Fruit fly (Drosophila melanogaster) whole organism, pupa: ENCODE data around the gene CG9663.

Source experiments
- CG10348 ChIP-seq: fragments of 200-800 bp; sonication (Bioruptor generic); IDR thresholded peaks from 2 replicates; pipeline ENCODE4 v1.3.6; 2022; ENCODE audit warnings: missing biosample characterization, missing genetic modification characterization
- CG12605 ChIP-seq: fragments of 200-800 bp; sonication (Bioruptor generic); IDR thresholded peaks from 2 replicates; pipeline ENCODE4 v1.3.6; 2022; ENCODE audit warnings: missing biosample characterization, missing genetic modification characterization
- CG13204 ChIP-seq: fragments of 200-800 bp; sonication (Bioruptor generic); optimal IDR thresholded peaks from 2 replicates; lab custom pipeline; 2018; ENCODE audit warnings: missing biosample characterization, mild to moderate bottlenecking, missing genetic modification characterization, moderate library complexity
- CG14655 ChIP-seq: fragments of 200-800 bp; sonication (Bioruptor generic); optimal IDR thresholded peaks from 3 replicates; lab custom pipeline; 2017; ENCODE audit warnings: mild to moderate bottlenecking, missing biosample characterization, missing genetic modification reagents, missing genetic modification characterization
- CG15710 ChIP-seq: fragments of 200-800 bp; sonication (Bioruptor generic); optimal IDR thresholded peaks from 2 replicates; lab custom pipeline; 2018; ENCODE audit warnings: missing biosample characterization, mild to moderate bottlenecking, missing genetic modification characterization, moderate library complexity
- CG17806 ChIP-seq: fragments of 200-800 bp; sonication (Bioruptor generic); optimal IDR thresholded peaks from 2 replicates; lab custom pipeline; 2018; ENCODE audit warnings: missing biosample characterization, mild to moderate bottlenecking, missing genetic modification characterization, moderate library complexity
- CG32121 ChIP-seq: fragments of 200-800 bp; sonication (Bioruptor generic); IDR thresholded peaks from 2 replicates; pipeline ENCODE4 v1.3.6; 2022; ENCODE audit warnings: missing biosample characterization, missing genetic modification characterization
- CG34367 ChIP-seq: fragments of 200-800 bp; sonication (Bioruptor generic); optimal IDR thresholded peaks from 2 replicates; lab custom pipeline; 2018; ENCODE audit warnings: missing biosample characterization, mild to moderate bottlenecking, missing genetic modification characterization
- CG4496 ChIP-seq: fragments of 200-800 bp; sonication (Bioruptor generic); IDR thresholded peaks from 3 replicates; pipeline ENCODE4 v1.3.6; 2022; ENCODE audit warnings: missing biosample characterization, missing genetic modification characterization
- CG8159 ChIP-seq: fragments of 200-800 bp; sonication (Bioruptor generic); optimal IDR thresholded peaks from 3 replicates; lab custom pipeline; 2018; ENCODE audit warnings: missing biosample characterization, mild to moderate bottlenecking, missing genetic modification characterization, moderate library complexity
- CG8301 ChIP-seq: fragments of 200-800 bp; sonication (Bioruptor generic); optimal IDR thresholded peaks from 2 replicates; lab custom pipeline; 2018; ENCODE audit warnings: missing biosample characterization, mild to moderate bottlenecking, missing genetic modification characterization
- CG9948 ChIP-seq: fragments of 200-800 bp; sonication (Bioruptor generic); optimal IDR thresholded peaks from 2 replicates; lab custom pipeline; 2018; ENCODE audit warnings: missing biosample characterization, mild to moderate bottlenecking, missing genetic modification characterization, moderate library complexity
- D1 ChIP-seq: fragments of 200-800 bp; sonication (Bioruptor generic); optimal IDR thresholded peaks from 2 replicates; lab custom pipeline; 2018; ENCODE audit warnings: missing biosample characterization, mild to moderate bottlenecking, missing genetic modification characterization, moderate library complexity
- EcR ChIP-seq: fragments of 200-800 bp; sonication (Bioruptor generic); optimal IDR thresholded peaks from 3 replicates; lab custom pipeline; 2019; ENCODE audit warnings: missing biosample characterization, missing genetic modification characterization, mild to moderate bottlenecking, moderate library complexity, missing genetic modification reagents
- Ets98B ChIP-seq: fragments of 200-800 bp; sonication (Bioruptor generic); IDR thresholded peaks from 2 replicates; pipeline ENCODE4 v1.3.6; 2022; ENCODE audit warnings: missing biosample characterization, missing genetic modification characterization
- Pif1A ChIP-seq: fragments of 200-800 bp; sonication (Bioruptor generic); optimal IDR thresholded peaks from 3 replicates; lab custom pipeline; 2016; ENCODE audit warnings: missing biosample characterization, missing genetic modification characterization
- Pif1B ChIP-seq: fragments of 200-800 bp; sonication (Bioruptor generic); optimal IDR thresholded peaks from 3 replicates; lab custom pipeline; 2016; ENCODE audit warnings: missing biosample characterization, missing genetic modification characterization
- Snoo ChIP-seq: fragments of 200-800 bp; sonication (Bioruptor generic); optimal IDR thresholded peaks from 3 replicates; lab custom pipeline; 2017; ENCODE audit warnings: missing biosample characterization, mild to moderate bottlenecking, missing genetic modification characterization, inconsistent platforms
- fd96Ca ChIP-seq: fragments of 200-800 bp; sonication (Bioruptor generic); IDR thresholded peaks from 3 replicates; pipeline ENCODE4 v1.3.6; 2022; ENCODE audit warnings: missing biosample characterization, missing genetic modification characterization
- gl ChIP-seq: fragments of 200-800 bp; sonication (Bioruptor generic); optimal IDR thresholded peaks from 2 replicates; lab custom pipeline; 2018; ENCODE audit warnings: missing biosample characterization, mild to moderate bottlenecking, missing genetic modification characterization
- rn ChIP-seq: fragments of 200-800 bp; sonication (Bioruptor generic); IDR thresholded peaks from 2 replicates; pipeline ENCODE4 v1.3.6; 2022; ENCODE audit warnings: missing biosample characterization, missing genetic modification characterization

CG9663 gene

DNA sequence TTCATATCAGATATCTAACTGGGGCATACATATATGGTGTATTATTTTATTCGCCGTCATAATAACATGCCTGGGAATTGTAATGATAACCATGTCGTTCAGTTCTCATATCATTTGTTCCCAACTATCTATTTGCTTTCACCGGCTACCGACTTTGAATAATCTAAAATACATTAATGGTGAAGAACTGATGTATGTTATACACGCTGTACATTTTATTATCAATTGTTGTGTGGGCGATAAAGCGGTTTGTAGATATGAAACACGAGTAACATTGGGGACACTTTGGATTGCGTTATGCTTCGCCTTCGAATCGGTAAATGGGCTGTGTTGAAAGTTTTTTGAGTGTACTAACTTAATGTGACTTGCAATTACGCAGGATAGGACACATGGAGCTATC, 3.8 kb downstream of the CG9663 start:
- TF ChIP-seq gl (tag; lab: Kevin White, UChicago) (no peak), CG34367 (no peak), CG8159 (tag; lab: Kevin White, UChicago) (no peak), EcR (GFP tag; lab: Kevin White, UChicago) (no peak), CG9948 (tag; lab: Kevin White, UChicago) (no peak), D1 (tag; lab: Kevin White, UChicago) (no peak)

DNA sequence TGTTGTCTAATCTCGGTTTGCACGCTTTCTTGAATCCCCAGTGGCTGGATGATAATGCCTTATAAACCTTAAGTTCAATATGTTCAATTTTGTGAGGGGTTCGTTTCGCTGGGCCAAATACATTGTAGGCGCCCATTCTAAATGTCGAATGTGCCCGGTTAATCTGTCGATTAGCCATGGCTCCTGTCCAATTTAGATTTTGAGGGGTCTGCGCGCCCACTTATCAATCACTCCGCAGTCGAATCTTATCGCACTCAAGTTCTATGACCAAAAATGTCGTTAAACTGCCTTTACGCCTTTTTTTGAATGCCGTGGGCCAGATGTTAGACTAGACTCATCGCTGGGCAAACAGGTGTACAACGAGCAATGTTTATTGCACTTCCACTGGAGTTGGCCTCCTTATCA, 4.9 kb downstream of the CG9663 start:
- no peak for TF ChIP-seq CG4496 (GFP tag; lab: Robert Waterston, UW)
- no peak for TF ChIP-seq CG9948 (tag; lab: Kevin White, UChicago)

DNA sequence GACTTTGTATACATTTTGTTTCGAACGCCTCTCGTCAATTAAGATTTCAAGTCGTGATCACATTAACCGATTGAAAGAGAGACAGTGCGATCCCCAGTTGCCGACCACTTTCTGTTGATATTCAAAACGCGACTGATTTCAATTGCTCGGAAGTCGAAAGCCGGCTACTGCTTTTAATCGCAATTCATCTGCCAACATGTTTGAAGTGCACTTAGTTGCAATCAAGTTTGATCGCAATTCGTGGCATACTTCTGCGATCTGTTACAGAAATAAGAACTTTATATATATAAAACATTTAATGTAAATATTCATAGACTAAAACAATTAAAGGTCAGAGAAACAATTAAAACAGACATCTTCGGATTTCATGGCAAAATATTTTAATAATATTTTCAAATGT, 8.4 kb downstream of the CG9663 start, which contains the start of gene CG9664:
Gene CG9664, minus strand, starts transcription at position 135 of the 400 bp plus-strand sequence.
- TF ChIP-seq CG4496 (GFP tag; lab: Robert Waterston, UW): peak; percentile 46; the same call in 1 of the 3 replicates
- TF ChIP-seq CG13204: no peak
- TF ChIP-seq gl (tag; lab: Kevin White, UChicago): no peak
- no peak for TF ChIP-seq Ets98B (GFP tag; lab: Robert Waterston, UW)
- no peak for TF ChIP-seq CG10348 (GFP tag; lab: Robert Waterston, UW)

DNA sequence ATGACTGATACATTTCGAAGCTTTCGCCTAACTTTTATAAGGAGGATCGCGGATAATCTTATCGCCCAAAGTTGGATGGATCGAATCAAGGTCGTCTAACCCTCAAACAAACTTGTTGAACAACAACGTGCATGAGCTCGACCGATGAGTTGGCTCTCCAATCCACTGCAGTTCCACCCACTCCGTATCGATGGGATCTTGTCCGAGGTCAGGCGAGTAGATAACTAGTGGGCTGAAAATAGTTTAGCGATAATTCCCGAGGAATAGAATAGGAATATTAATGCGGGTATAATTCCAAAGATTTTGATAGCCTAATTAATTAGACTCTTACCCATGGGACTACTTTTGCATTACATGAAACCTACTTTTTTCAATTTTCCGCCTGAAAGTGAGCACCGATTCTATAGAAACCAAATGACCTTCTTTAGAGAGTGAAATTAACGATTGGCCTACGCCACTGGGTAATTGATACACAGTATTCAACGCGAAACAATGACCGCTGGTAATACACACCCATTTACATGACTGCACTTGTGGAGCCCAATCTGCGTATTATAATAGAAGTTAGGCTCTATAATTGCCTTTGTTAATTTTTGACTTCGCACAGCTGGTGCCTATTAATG, 9.1 kb downstream of the CG9663 start:
- TF ChIP-seq rn (no peak), CG15710 (no peak), CG17806 (no peak), fd96Ca (GFP tag; lab: Robert Waterston, UW) (no peak), CG34367 (no peak), Snoo (tag; lab: Kevin White, UChicago) (no peak), Pif1A (GFP tag; lab: Kevin White, UChicago) (no peak), Ets98B (GFP tag; lab: Robert Waterston, UW) (no peak), CG8301 (tag; lab: Kevin White, UChicago) (no peak), EcR (GFP tag; lab: Kevin White, UChicago) (no peak), Pif1B (GFP tag; lab: Kevin White, UChicago) (no peak), gl (tag; lab: Kevin White, UChicago) (no peak), D1 (tag; lab: Kevin White, UChicago) (no peak), CG4496 (GFP tag; lab: Robert Waterston, UW) (no peak), CG12605 (GFP tag; lab: Robert Waterston, UW) (no peak)

DNA sequence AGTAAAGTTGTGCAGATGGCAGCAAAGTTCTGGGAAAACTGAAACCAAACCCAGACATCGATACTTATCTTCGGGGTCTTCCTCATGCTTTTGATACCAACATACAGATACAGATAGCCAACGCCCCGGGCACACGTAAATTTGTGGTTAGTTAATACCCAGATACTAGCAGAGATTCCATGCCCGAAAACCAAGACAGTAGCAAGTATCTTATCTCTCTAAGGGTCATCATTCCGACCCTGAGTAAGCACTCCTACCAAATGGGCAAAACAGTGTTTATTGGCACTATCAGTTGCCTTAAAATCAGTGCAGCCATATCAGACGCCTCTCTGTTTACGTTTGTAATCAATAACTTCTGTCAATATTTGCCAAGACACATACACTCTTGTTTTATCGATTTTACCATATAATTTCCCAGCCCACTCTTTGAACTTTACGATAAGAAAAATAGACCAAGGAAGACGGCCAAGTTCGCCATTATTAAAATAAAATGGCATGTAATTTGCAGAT, 22.4 kb downstream of the CG9663 start, which contains the start of gene OtopLb:
Gene OtopLb, minus strand, starts transcription at position 51 of the 510 bp plus-strand sequence.
- peak; percentile 6 for TF ChIP-seq CG8159 (tag; lab: Kevin White, UChicago)
- no peak for TF ChIP-seq rn
- TF ChIP-seq CG15710: no peak
- TF ChIP-seq Ets98B (GFP tag; lab: Robert Waterston, UW): no peak

DNA sequence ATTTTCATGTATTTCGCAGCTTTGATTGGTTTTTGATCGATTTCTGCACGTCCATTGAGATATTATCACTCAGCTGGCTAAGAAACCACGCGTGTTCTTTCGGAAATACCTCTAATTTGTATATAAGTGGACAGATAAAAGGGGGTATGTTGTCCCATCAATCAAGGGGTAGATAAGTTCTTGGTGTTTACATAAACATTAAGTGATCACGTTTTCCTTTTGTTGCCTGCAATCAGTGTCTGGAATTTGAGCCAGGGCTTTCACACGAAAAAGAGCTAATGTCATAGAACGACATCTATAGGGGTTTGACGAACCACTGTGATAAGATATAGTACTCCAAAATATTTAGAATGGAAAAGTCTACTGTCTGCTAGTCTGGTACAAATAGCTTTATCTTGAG, 24.1 kb downstream of the CG9663 start:
- TF ChIP-seq CG9948 (tag; lab: Kevin White, UChicago) (no peak), EcR (GFP tag; lab: Kevin White, UChicago) (no peak), Snoo (tag; lab: Kevin White, UChicago) (no peak), CG15710 (no peak), CG13204 (no peak), D1 (tag; lab: Kevin White, UChicago) (no peak), rn (no peak), CG34367 (no peak), CG8301 (tag; lab: Kevin White, UChicago) (no peak)

DNA sequence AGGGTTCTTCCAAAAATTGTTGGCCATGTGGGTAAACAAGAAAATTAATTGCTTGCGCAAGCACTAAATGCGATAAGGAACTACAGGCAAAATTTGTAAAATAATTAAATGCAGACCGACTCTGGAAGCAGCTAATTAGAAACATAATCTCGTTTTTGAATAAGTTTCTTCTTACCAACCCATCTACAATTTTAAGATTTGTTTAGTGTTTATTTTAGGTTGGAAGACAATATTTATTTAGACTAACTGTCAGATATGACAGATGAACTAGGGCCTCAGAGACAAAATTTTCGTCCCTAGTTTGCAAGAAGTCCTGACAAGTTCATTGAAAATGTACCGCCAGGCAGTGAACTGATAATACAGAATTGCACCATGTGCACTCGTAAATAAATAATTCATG, 33.8 kb downstream of the CG9663 start, which contains the start of gene CG3347:
Gene CG3347, plus strand, starts transcription at position 301 of the 400 bp plus-strand sequence.
- no peak for TF ChIP-seq Snoo (tag; lab: Kevin White, UChicago)
- TF ChIP-seq CG17806: no peak
- TF ChIP-seq CG4496 (GFP tag; lab: Robert Waterston, UW): no peak
- TF ChIP-seq gl (tag; lab: Kevin White, UChicago): no peak
- no peak for TF ChIP-seq CG8159 (tag; lab: Kevin White, UChicago)
- no peak for TF ChIP-seq fd96Ca (GFP tag; lab: Robert Waterston, UW)
- TF ChIP-seq CG12605 (GFP tag; lab: Robert Waterston, UW): no peak
- no peak for TF ChIP-seq CG15710
- no peak for TF ChIP-seq CG34367
- no peak for TF ChIP-seq CG10348 (GFP tag; lab: Robert Waterston, UW)
- no peak for TF ChIP-seq Ets98B (GFP tag; lab: Robert Waterston, UW)
- TF ChIP-seq Pif1B (GFP tag; lab: Kevin White, UChicago): no peak
- TF ChIP-seq EcR (GFP tag; lab: Kevin White, UChicago): no peak
- no peak for TF ChIP-seq CG14655
- no peak for TF ChIP-seq CG32121 (GFP tag; lab: Robert Waterston, UW)
- TF ChIP-seq, all 21 proteins: peak for 0
